Fruit fly (Drosophila melanogaster): ENCODE measurements around the gene CG34328.

CG34328 gene

dm6 chrX:18405567-18406059 lies 5.7 kb upstream of the CG34328 start (continued):
- TF ChIP-seq Vsx1 (GFP tag; optimal IDR thresholded peaks at IDR 0.05): peak; percentile 64
- TF ChIP-seq sc (optimal IDR thresholded peaks at IDR 0.05): no peak
- TF ChIP-seq sc (GFP tag; optimal IDR thresholded peaks at IDR 0.05): peak; percentile 71
- TF ChIP-seq lab (GFP tag; optimal IDR thresholded peaks at IDR 0.05): peak; percentile 53
- TF ChIP-seq prd (optimal IDR thresholded peaks at IDR 0.05): no peak
- TF ChIP-seq prd (GFP tag; IDR thresholded peaks at IDR 0.05): peak; percentile 52; the same call in 2 of the 3 replicates
- TF ChIP-seq CG3838 (GFP tag; optimal IDR thresholded peaks at IDR 0.05): no peak
- peak; percentile 32 for TF ChIP-seq H2.0 (GFP tag; IDR thresholded peaks at IDR 0.05)
- TF ChIP-seq grn (GFP tag; optimal IDR thresholded peaks at IDR 0.05): no peak
- no peak for TF ChIP-seq dimm (GFP tag; IDR thresholded peaks at IDR 0.05)
- no peak for TF ChIP-seq bbx (GFP tag; IDR thresholded peaks at IDR 0.05; ENCODE audit: partially characterized antibody)
- no peak for TF ChIP-seq CG11085 (GFP tag; IDR thresholded peaks at IDR 0.05)
- TF ChIP-seq Dek (tag; optimal IDR thresholded peaks at IDR 0.05): peak; percentile 37
- TF ChIP-seq twi (tag; optimal IDR thresholded peaks at IDR 0.05): peak; percentile 18
- TF ChIP-seq CG1024 (GFP tag; IDR thresholded peaks at IDR 0.05): 0 out of 2 replicates have a peak, but pooled peaks have one; percentile 11
- peak; percentile 56 for TF ChIP-seq Chrac-16 (GFP tag; optimal IDR thresholded peaks at IDR 0.05)
- peak; percentile 81 for TF ChIP-seq fd96Cb (tag; optimal IDR thresholded peaks at IDR 0.05)
- peak; percentile 42; the same call in 1 of the 2 replicates for TF ChIP-seq CG32767 (GFP tag; IDR thresholded peaks at IDR 0.05)
- TF ChIP-seq CG9817 (tag; optimal IDR thresholded peaks at IDR 0.05): peak; percentile 41
- peak; percentile 25 for TF ChIP-seq CG1647 (GFP tag; optimal IDR thresholded peaks at IDR 0.05)
- TF ChIP-seq sna (GFP tag; IDR thresholded peaks at IDR 0.05; ENCODE audit: partially characterized antibody): no peak
- TF ChIP-seq odd (GFP tag; optimal IDR thresholded peaks at IDR 0.05): peak; percentile 61
- peak; percentile 72 for TF ChIP-seq bcd (GFP tag; optimal IDR thresholded peaks at IDR 0.05)
- TF ChIP-seq Eip74EF (GFP tag; optimal IDR thresholded peaks at IDR 0.05): peak in 1 of 2 experiments; percentile 84
- TF ChIP-seq CG3726 (GFP tag; IDR thresholded peaks at IDR 0.05): 0 out of 3 replicates have a peak, but pooled peaks have one; percentile 4
- peak; percentile 64 for TF ChIP-seq Hr3 (GFP tag; optimal IDR thresholded peaks at IDR 0.05)
- no peak for TF ChIP-seq CG7271 (tag; optimal IDR thresholded peaks at IDR 0.05)
- TF ChIP-seq CG33213 (GFP tag; optimal IDR thresholded peaks at IDR 0.05): no peak
- no peak for TF ChIP-seq MTF-1 (GFP tag; optimal IDR thresholded peaks at IDR 0.05; ENCODE audit: borderline replicate concordance)
- TF ChIP-seq E2f1 (GFP tag; IDR thresholded peaks at IDR 0.05): peak; percentile 23; the same call in 1 of the 2 replicates
- peak; percentile 63; the same call in 1 of the 2 replicates for TF ChIP-seq CG11696 (GFP tag; IDR thresholded peaks at IDR 0.05)
- peak; percentile 81 for TF ChIP-seq NFAT (GFP tag; IDR thresholded peaks at IDR 0.05)
- TF ChIP-seq CG6791 (GFP tag; IDR thresholded peaks at IDR 0.05; ENCODE audit: partially characterized antibody): no peak
- TF ChIP-seq vfl (GFP tag; optimal IDR thresholded peaks at IDR 0.05): no peak
- TF ChIP-seq Med (GFP tag): peak; percentile 88
- TF ChIP-seq Mrtf (GFP tag; IDR thresholded peaks at IDR 0.05): 0 out of 3 replicates have a peak, but pooled peaks have one; percentile 21
- no peak for TF ChIP-seq CG10543 (GFP tag; optimal IDR thresholded peaks at IDR 0.05)
- no peak for TF ChIP-seq btn (GFP tag; optimal IDR thresholded peaks at IDR 0.05)
- peak; percentile 78 for TF ChIP-seq CG10979 (tag; optimal IDR thresholded peaks at IDR 0.05)
- no peak for TF ChIP-seq aop (GFP tag; IDR thresholded peaks at IDR 0.05)
- no peak for TF ChIP-seq p53 (GFP tag; optimal IDR thresholded peaks at IDR 0.05)
- TF ChIP-seq Xrp1 (GFP tag; IDR thresholded peaks at IDR 0.05): peak; percentile 53; the same call in 1 of the 2 replicates
- peak; percentile 19 for TF ChIP-seq HLH54F (GFP tag; optimal IDR thresholded peaks at IDR 0.05)
- TF ChIP-seq ems (GFP tag; optimal IDR thresholded peaks at IDR 0.05): peak; percentile 56
- peak; percentile 78 for TF ChIP-seq CG2712 (tag; optimal IDR thresholded peaks at IDR 0.05)
- no peak for TF ChIP-seq CG18764 (GFP tag; optimal IDR thresholded peaks at IDR 0.05)
- TF ChIP-seq CG31365 (tag; optimal IDR thresholded peaks at IDR 0.05): no peak
- no peak for TF ChIP-seq CG11398 (GFP tag; optimal IDR thresholded peaks at IDR 0.05)
- no peak for TF ChIP-seq pita (GFP tag; optimal IDR thresholded peaks at IDR 0.05)
- peak; percentile 87 for TF ChIP-seq CG11504 (tag; optimal IDR thresholded peaks at IDR 0.05)

Data from whole organism, embryonic.